Fruit fly (Drosophila melanogaster) whole organism, embryonic: ENCODE data around the gene CG8136.

Source experiments
- Atf-2 ChIP-seq: fragments of 200-800 bp; sonication (Bioruptor generic); optimal IDR thresholded peaks from 2 replicates; lab custom pipeline; 2016; ENCODE audit warnings: missing biosample characterization, missing genetic modification characterization
- BEAF-32 ChIP-seq: fragments of 200-800 bp; sonication (Bioruptor generic); optimal IDR thresholded peaks from 3 replicates; lab custom pipeline; 2017; ENCODE audit warnings: missing biosample characterization, missing genetic modification characterization, mild to moderate bottlenecking, moderate library complexity, missing genetic modification reagents
- CG1024 ChIP-seq: fragments of 200-800 bp; sonication (Bioruptor generic); IDR thresholded peaks from 2 replicates; pipeline ENCODE4 v1.3.6; 2022; ENCODE audit warnings: missing biosample characterization, missing genetic modification characterization
- CG10959 ChIP-seq: fragments of 200-800 bp; sonication (Bioruptor generic); IDR thresholded peaks from 2 replicates; pipeline ENCODE4 v1.3.6; 2022; ENCODE audit warnings: missing biosample characterization, missing genetic modification characterization
- CG11560 ChIP-seq: fragments of 200-800 bp; sonication (Bioruptor generic); IDR thresholded peaks from 3 replicates; pipeline ENCODE4 v1.3.6; 2022; ENCODE audit warnings: missing biosample characterization, missing genetic modification characterization
- CG12071 ChIP-seq: fragments of 200-800 bp; sonication (Bioruptor generic); optimal IDR thresholded peaks from 3 replicates; lab custom pipeline; 2018; ENCODE audit warnings: missing biosample characterization, mild to moderate bottlenecking, missing genetic modification characterization
- CG14667 ChIP-seq: fragments of 200-800 bp; sonication (Bioruptor generic); IDR thresholded peaks from 2 replicates; pipeline ENCODE4 v1.3.6; 2022; ENCODE audit warnings: missing biosample characterization, missing genetic modification characterization
- CG15011 ChIP-seq: fragments of 200-800 bp; sonication (Bioruptor generic); optimal IDR thresholded peaks from 3 replicates; lab custom pipeline; 2018; ENCODE audit warnings: missing biosample characterization, mild to moderate bottlenecking, missing genetic modification characterization
- CG1602 ChIP-seq: fragments of 200-800 bp; sonication (Bioruptor generic); optimal IDR thresholded peaks from 3 replicates; lab custom pipeline; 2016; ENCODE audit warnings: missing biosample characterization, missing genetic modification characterization
- CG17912 ChIP-seq: fragments of 200-800 bp; sonication (Bioruptor generic); optimal IDR thresholded peaks from 2 replicates; lab custom pipeline; 2018; ENCODE audit warnings: missing biosample characterization, mild to moderate bottlenecking, missing genetic modification characterization
- CG1792 ChIP-seq: fragments of 200-800 bp; sonication (Bioruptor generic); optimal IDR thresholded peaks from 2 replicates; lab custom pipeline; 2016; ENCODE audit warnings: missing biosample characterization, missing genetic modification characterization
- CG30020 ChIP-seq: fragments of 200-800 bp; optimal IDR thresholded peaks from 2 replicates; lab custom pipeline; 2019; ENCODE audit warnings: missing biosample characterization, mild to moderate bottlenecking, missing genetic modification characterization, moderate library complexity
- CG31224 ChIP-seq: fragments of 200-800 bp; sonication (Bioruptor generic); IDR thresholded peaks from 2 replicates; pipeline ENCODE4 v1.3.6; 2022; ENCODE audit warnings: missing biosample characterization, missing genetic modification characterization
- CG4404 ChIP-seq: fragments of 200-800 bp; sonication (Bioruptor generic); IDR thresholded peaks from 2 replicates; pipeline ENCODE4 v1.3.6; 2022; ENCODE audit warnings: missing biosample characterization, missing genetic modification characterization
- CG8089 ChIP-seq: fragments of 200-800 bp; sonication (Bioruptor generic); optimal IDR thresholded peaks from 3 replicates; lab custom pipeline; 2016; ENCODE audit warnings: missing biosample characterization, missing genetic modification characterization
- CG9797 ChIP-seq: fragments of 200-800 bp; sonication (Bioruptor generic); optimal IDR thresholded peaks from 3 replicates; lab custom pipeline; 2018; ENCODE audit warnings: missing biosample characterization, mild to moderate bottlenecking, missing genetic modification characterization
- CrebB ChIP-seq: fragments of 200-800 bp; sonication (Bioruptor generic); optimal IDR thresholded peaks from 3 replicates; lab custom pipeline; 2018; ENCODE audit warnings: missing biosample characterization, mild to moderate bottlenecking, missing genetic modification characterization
- Deaf1 ChIP-seq: fragments of 200-800 bp; optimal IDR thresholded peaks from 3 replicates; lab custom pipeline; 2019; ENCODE audit warnings: missing biosample characterization, mild to moderate bottlenecking, missing genetic modification characterization, moderate library complexity
- Fer2 ChIP-seq: fragments of 200-800 bp; sonication (Bioruptor generic); optimal IDR thresholded peaks from 2 replicates; lab custom pipeline; 2018; ENCODE audit warnings: missing biosample characterization, mild to moderate bottlenecking, missing genetic modification characterization, moderate library complexity
- Hmx ChIP-seq: fragments of 200-800 bp; sonication (Bioruptor generic); optimal IDR thresholded peaks from 2 replicates; lab custom pipeline; 2016; ENCODE audit warnings: missing biosample characterization, missing genetic modification characterization
- NC2α ChIP-seq: fragments of 200-800 bp; sonication (Bioruptor generic); optimal IDR thresholded peaks from 2 replicates; lab custom pipeline; 2016; ENCODE audit warnings: missing biosample characterization, missing genetic modification characterization
- Oli ChIP-seq: fragments of 200-800 bp; sonication (Bioruptor generic); optimal IDR thresholded peaks from 2 replicates; lab custom pipeline; 2018; ENCODE audit warnings: missing biosample characterization, mild to moderate bottlenecking, missing genetic modification characterization, moderate library complexity
- Poxn ChIP-seq: fragments of 200-800 bp; sonication (Bioruptor generic); IDR thresholded peaks from 2 replicates; pipeline ENCODE4 v1.3.6; 2022; ENCODE audit warnings: missing biosample characterization, missing genetic modification characterization
- Six4 ChIP-seq: fragments of 200-800 bp; sonication (Bioruptor generic); optimal IDR thresholded peaks from 2 replicates; lab custom pipeline; 2016; ENCODE audit warnings: missing biosample characterization, missing genetic modification characterization
- ab ChIP-seq: fragments of 200-800 bp; sonication (Bioruptor generic); optimal IDR thresholded peaks from 2 replicates; lab custom pipeline; 2016; ENCODE audit warnings: missing biosample characterization, missing genetic modification characterization
- aop ChIP-seq: fragments of 200-800 bp; sonication (Bioruptor generic); IDR thresholded peaks from 2 replicates; pipeline ENCODE4 v1.3.6; 2022; ENCODE audit warnings: missing biosample characterization, missing genetic modification characterization
- ap ChIP-seq: fragments of 200-800 bp; sonication (Bioruptor generic); IDR thresholded peaks from 2 replicates; pipeline ENCODE4 v1.3.6; 2022; ENCODE audit warnings: missing biosample characterization, missing genetic modification characterization
- ase ChIP-seq: fragments of 200-800 bp; sonication (Bioruptor generic); IDR thresholded peaks from 3 replicates; pipeline ENCODE4 v1.3.6; 2022; ENCODE audit warnings: missing biosample characterization, missing genetic modification characterization
- cg ChIP-seq: fragments of 200-800 bp; sonication (Bioruptor generic); optimal IDR thresholded peaks from 3 replicates; lab custom pipeline; 2019; ENCODE audit warnings: missing biosample characterization, mild to moderate bottlenecking, missing genetic modification characterization, moderate library complexity
- chif ChIP-seq, 2 experiments: fragments of 200-800 bp; sonication (Bioruptor generic); optimal IDR thresholded peaks; 3 replicates each; lab custom pipeline; 2016; ENCODE audit warnings: missing biosample characterization in 2 of 2, missing genetic modification characterization in 2 of 2
- ci ChIP-seq: fragments of 200-800 bp; sonication (Bioruptor generic); IDR thresholded peaks from 3 replicates; pipeline ENCODE4 v1.3.6; 2022; ENCODE audit warnings: missing biosample characterization, missing genetic modification characterization
- disco-r ChIP-seq: fragments of 200-800 bp; sonication (Bioruptor generic); optimal IDR thresholded peaks from 2 replicates; lab custom pipeline; 2016; ENCODE audit warnings: missing biosample characterization, missing genetic modification characterization
- dmrt11E ChIP-seq: fragments of 200-800 bp; sonication (Bioruptor generic); optimal IDR thresholded peaks from 3 replicates; lab custom pipeline; 2018; ENCODE audit warnings: missing biosample characterization, mild to moderate bottlenecking, missing genetic modification characterization, moderate library complexity
- dmrt99B ChIP-seq: fragments of 200-800 bp; sonication (Bioruptor generic); optimal IDR thresholded peaks from 2 replicates; lab custom pipeline; 2018; ENCODE audit warnings: missing biosample characterization, mild to moderate bottlenecking, missing genetic modification characterization, moderate library complexity
- gsb-n ChIP-seq: fragments of 200-800 bp; sonication (Bioruptor generic); optimal IDR thresholded peaks from 3 replicates; lab custom pipeline; 2018; ENCODE audit warnings: missing biosample characterization, mild to moderate bottlenecking, missing genetic modification characterization
- nmo ChIP-seq: fragments of 200-800 bp; sonication (Bioruptor generic); optimal IDR thresholded peaks from 2 replicates; lab custom pipeline; 2018; ENCODE audit warnings: missing biosample characterization, mild to moderate bottlenecking, missing genetic modification characterization, moderate library complexity
- oc ChIP-seq: fragments of 200-800 bp; sonication (Bioruptor generic); optimal IDR thresholded peaks from 2 replicates; lab custom pipeline; 2018; ENCODE audit warnings: missing biosample characterization, mild to moderate bottlenecking, missing genetic modification characterization, moderate library complexity
- otp ChIP-seq: fragments of 200-800 bp; sonication (Bioruptor generic); IDR thresholded peaks from 3 replicates; pipeline ENCODE4, ENCODE4 v1.3.6; 2022; ENCODE audit warnings: missing biosample characterization, missing genetic modification characterization
- p53 ChIP-seq: fragments of 200-800 bp; sonication (Bioruptor generic); optimal IDR thresholded peaks from 2 replicates; lab custom pipeline; 2016; ENCODE audit warnings: missing biosample characterization, missing genetic modification characterization
- phol ChIP-seq: fragments of 200-800 bp; sonication (Bioruptor generic); optimal IDR thresholded peaks from 3 replicates; lab custom pipeline; 2018; ENCODE audit warnings: missing biosample characterization, mild to moderate bottlenecking, missing genetic modification characterization, moderate library complexity
- pum ChIP-seq: fragments of 200-800 bp; sonication (Bioruptor generic); optimal IDR thresholded peaks from 2 replicates; lab custom pipeline; 2016; ENCODE audit warnings: missing biosample characterization, missing genetic modification characterization
- repo ChIP-seq: fragments of 200-800 bp; sonication (Bioruptor generic); optimal IDR thresholded peaks from 2 replicates; lab custom pipeline; 2016; ENCODE audit warnings: missing biosample characterization, missing genetic modification characterization
- sqz ChIP-seq: fragments of 200-800 bp; sonication (Bioruptor generic); optimal IDR thresholded peaks from 3 replicates; lab custom pipeline; 2018; ENCODE audit warnings: missing biosample characterization, mild to moderate bottlenecking, missing genetic modification characterization
- ssp ChIP-seq: fragments of 200-800 bp; sonication (Bioruptor generic); IDR thresholded peaks from 2 replicates; pipeline ENCODE4 v1.3.6; 2022; ENCODE audit warnings: missing biosample characterization, missing genetic modification characterization
- stc ChIP-seq: fragments of 200-800 bp; sonication (Bioruptor generic); IDR thresholded peaks from 2 replicates; pipeline ENCODE4 v1.3.6; 2022; ENCODE audit warnings: missing biosample characterization, missing genetic modification characterization
- stwl ChIP-seq: fragments of 200-800 bp; sonication (Bioruptor generic); optimal IDR thresholded peaks from 3 replicates; lab custom pipeline; 2018; ENCODE audit warnings: missing biosample characterization, mild to moderate bottlenecking, missing genetic modification characterization, moderate library complexity
- tin ChIP-seq: fragments of 200-800 bp; sonication (Bioruptor generic); optimal IDR thresholded peaks from 3 replicates; lab custom pipeline; 2016; ENCODE audit warnings: missing biosample characterization, missing genetic modification characterization
- z ChIP-seq: fragments of 200-800 bp; sonication (Bioruptor generic); IDR thresholded peaks from 3 replicates; pipeline ENCODE4 v1.3.6; 2022; ENCODE audit warnings: missing biosample characterization, missing genetic modification characterization
- zf30C ChIP-seq: fragments of 200-800 bp; sonication (Bioruptor generic); optimal IDR thresholded peaks from 3 replicates; lab custom pipeline; 2018; ENCODE audit warnings: missing biosample characterization, mild to moderate bottlenecking, missing genetic modification characterization
- zfh1 ChIP-seq: fragments of 200-800 bp; sonication (Bioruptor generic); IDR thresholded peaks from 3 replicates; pipeline ENCODE4 v1.3.6; 2022; ENCODE audit warnings: missing biosample characterization, missing genetic modification characterization

The CG8136 gene

dm6 chr3R:8747871-8748775 lies 27.0 kb downstream of the CG8136 start (continued):
- TF ChIP-seq Six4 = no peak
- peak; percentile 10 for TF ChIP-seq nmo
- no peak for TF ChIP-seq ase
- TF ChIP-seq p53 (GFP tag; lab: Kevin White, UChicago) = no peak
- no peak for TF ChIP-seq oc (tag; lab: Kevin White, UChicago)
- TF ChIP-seq dmrt99B (tag; lab: Kevin White, UChicago) = no peak
- TF ChIP-seq gsb-n (tag; lab: Kevin White, UChicago) = no peak
- TF ChIP-seq ssp (GFP tag; lab: Robert Waterston, UW) = no peak
- no peak for TF ChIP-seq stwl (tag; lab: Kevin White, UChicago)
- peak; percentile 81 for TF ChIP-seq cg (GFP tag; lab: Kevin White, UChicago)
- TF ChIP-seq CG1792 = no peak
- TF ChIP-seq tin (GFP tag; lab: Kevin White, UChicago) = no peak
- TF ChIP-seq Poxn = no peak
- no peak for TF ChIP-seq CG14667 (GFP tag; lab: Robert Waterston, UW)
- no peak for TF ChIP-seq CG1602 (GFP tag; lab: Kevin White, UChicago)
- TF ChIP-seq repo (GFP tag; lab: Kevin White, UChicago) = no peak
- TF ChIP-seq CG1024 (GFP tag; lab: Robert Waterston, UW) = no peak
- 0 out of 2 replicates have a peak, but pooled peaks have one; percentile 23 for TF ChIP-seq CG31224 (GFP tag; lab: Robert Waterston, UW)
- no peak for TF ChIP-seq otp (GFP tag; lab: Robert Waterston, UW)
- no peak for TF ChIP-seq CG12071
- TF ChIP-seq CrebB = no peak
- TF ChIP-seq NC2α (GFP tag; lab: Kevin White, UChicago) = no peak
- TF ChIP-seq CG11560 (tag; lab: Robert Waterston, UW) = no peak
- TF ChIP-seq BEAF-32 (GFP tag; lab: Kevin White, UChicago) = no peak
- TF ChIP-seq ab (GFP tag; lab: Kevin White, UChicago) = no peak
- TF ChIP-seq CG17912 (GFP tag; lab: Kevin White, UChicago) = no peak
- TF ChIP-seq Atf-2 = no peak
- 0 out of 2 replicates have a peak, but pooled peaks have one; percentile 28 for TF ChIP-seq stc
- no peak for TF ChIP-seq CG10959 (GFP tag; lab: Robert Waterston, UW)

dm6 chr3R:8748776-8749126 lies 27.6 kb downstream of the CG8136 start:
- no peak for TF ChIP-seq aop
- TF ChIP-seq sqz (GFP tag; lab: Kevin White, UChicago) = no peak
- TF ChIP-seq Hmx (GFP tag; lab: Kevin White, UChicago) = no peak
- TF ChIP-seq, all 482 proteins: peak for 0

dm6 chr3R:8767998-8768397 lies 46.8 kb downstream of the CG8136 start, which contains the start of the genes CG34135 and CG11768:
TSS of gene CG34135 (minus strand) at chr3R:8768191.
TSS of gene CG11768 (minus strand) at chr3R:8768200.
- TF ChIP-seq ci (GFP tag; lab: Robert Waterston, UW) (no peak), chif (GFP tag; optimal IDR thresholded peaks at IDR 0.05; lab: Kevin White, UChicago) (no peak), CG9797 (GFP tag; lab: Kevin White, UChicago) (no peak), CG15011 (GFP tag; lab: Kevin White, UChicago) (no peak), CG4404 (no peak), zfh1 (GFP tag; lab: Robert Waterston, UW) (0 out of 3 replicates have a peak, but pooled peaks have one; percentile 22), Oli (tag; lab: Kevin White, UChicago) (no peak), CG8089 (no peak), Deaf1 (tag; lab: Kevin White, UChicago) (peak; percentile 94), dmrt11E (no peak), ap (GFP tag; lab: Robert Waterston, UW) (no peak), CG30020 (no peak), z (GFP tag; lab: Robert Waterston, UW) (peak; percentile 91), phol (tag; lab: Kevin White, UChicago) (no peak), pum (GFP tag; lab: Kevin White, UChicago) (no peak), disco-r (GFP tag; lab: Kevin White, UChicago) (no peak), Fer2 (tag; lab: Kevin White, UChicago) (no peak), zf30C (GFP tag; lab: Kevin White, UChicago) (no peak)
